Worm (Caenorhabditis elegans): Measurements from ENCODE around the gene C06H2.2.

DNA sequence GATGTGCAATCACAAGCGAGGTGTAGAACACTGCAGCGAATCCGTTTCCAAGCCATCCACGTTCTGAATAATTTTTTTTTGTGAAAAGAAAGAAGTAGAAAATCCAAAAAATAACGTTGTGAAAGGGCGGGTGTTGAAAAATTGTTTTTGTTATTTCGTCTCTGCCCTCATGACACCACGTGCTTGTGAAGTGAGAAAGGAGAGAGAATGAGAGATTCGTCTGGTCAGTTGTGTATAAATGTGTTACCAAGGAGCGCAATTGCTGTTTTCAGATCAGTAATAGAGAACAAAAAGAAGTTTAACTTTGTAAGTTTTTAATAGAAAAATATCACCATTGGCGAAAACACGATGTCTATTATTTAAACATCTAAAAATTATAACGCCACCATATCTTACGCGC is 3.8 kb upstream of the C06H2.2 start:
- TF ChIP-seq sem-2 (GFP tag; optimal IDR thresholded peaks at IDR 0.05) (no peak), pha-4 (tag; optimal IDR thresholded peaks at IDR 0.05) (no peak), nhr-76 (tag; optimal IDR thresholded peaks at IDR 0.05) (no peak), elt-3 (tag; optimal IDR thresholded peaks at IDR 0.05) (no peak), ceh-43 (GFP tag; optimal IDR thresholded peaks at IDR 0.05) (no peak), unc-39 (tag; optimal IDR thresholded peaks at IDR 0.05) (no peak), blmp-1 (tag; optimal IDR thresholded peaks at IDR 0.05) (no peak), hlh-1 (tag; optimal IDR thresholded peaks at IDR 0.05) (peak; percentile 56), nhr-28 (tag; optimal IDR thresholded peaks at IDR 0.05) (no peak)
